Worm (Caenorhabditis elegans) whole organism, L3 larva: Measurements from ENCODE around the gene srt-73.

Experiments
- jun-1 ChIP-seq: fragments of 150-350 bp; optimal IDR thresholded peaks from 2 replicates; lab custom pipeline; 2014; ENCODE audit warnings: missing biosample characterization, missing genetic modification reagents, missing genetic modification characterization
- mml-1 ChIP-seq: fragments of 150-350 bp; sonication (generic microtip); optimal IDR thresholded peaks from 3 replicates; lab custom pipeline; 2014; ENCODE audit warnings: missing biosample characterization, missing genetic modification characterization
- nhr-25 ChIP-seq: sonication (generic microtip); optimal IDR thresholded peaks from 2 replicates; lab custom pipeline; 2017; ENCODE audit warnings: missing biosample characterization, missing genetic modification characterization

- no peak for TF ChIP-seq mml-1 (tag; lab: Kevin White, UChicago)
- TF ChIP-seq jun-1 (tag; lab: Kevin White, UChicago), result no peak
- TF ChIP-seq nhr-25, result no peak
These were observed 37.8 kb downstream of the srt-73 start for ce11 chrIV:7916907-7917306.
